Fruit fly (Drosophila melanogaster) whole organism, embryonic: Measurements from ENCODE around the gene CG12024.

Experiments
- CG10267 ChIP-seq: fragments of 200-800 bp; sonication (Bioruptor generic); optimal IDR thresholded peaks from 2 replicates; lab custom pipeline; 2018; ENCODE audit warnings: missing biosample characterization, mild to moderate bottlenecking, missing genetic modification characterization, moderate library complexity
- CG11456 ChIP-seq: fragments of 200-800 bp; sonication (Bioruptor generic); IDR thresholded peaks from 3 replicates; pipeline ENCODE4 v1.3.6; 2022; ENCODE audit warnings: missing biosample characterization, missing genetic modification characterization
- CG14014 ChIP-seq: fragments of 200-800 bp; sonication (Bioruptor generic); IDR thresholded peaks from 2 replicates; pipeline ENCODE4 v1.3.6; 2022; ENCODE audit warnings: missing biosample characterization, missing genetic modification characterization
- CG15601 ChIP-seq: fragments of 200-800 bp; sonication (Bioruptor generic); optimal IDR thresholded peaks from 3 replicates; lab custom pipeline; 2019; ENCODE audit warnings: missing biosample characterization, mild to moderate bottlenecking, missing genetic modification characterization, moderate library complexity
- CG16813 ChIP-seq: fragments of 200-800 bp; sonication (Bioruptor generic); IDR thresholded peaks from 3 replicates; pipeline ENCODE4 v1.3.6; 2022; ENCODE audit warnings: missing biosample characterization, missing genetic modification characterization; ENCODE audit not compliant: partially characterized antibody
- CG1792 ChIP-seq: fragments of 200-800 bp; sonication (Bioruptor generic); optimal IDR thresholded peaks from 2 replicates; lab custom pipeline; 2016; ENCODE audit warnings: missing biosample characterization, missing genetic modification characterization
- CG2889 ChIP-seq: fragments of 200-800 bp; sonication (Bioruptor generic); IDR thresholded peaks from 3 replicates; pipeline ENCODE4 v1.3.6; 2022; ENCODE audit warnings: missing biosample characterization, missing genetic modification characterization
- CG31224 ChIP-seq: fragments of 200-800 bp; sonication (Bioruptor generic); IDR thresholded peaks from 2 replicates; pipeline ENCODE4 v1.3.6; 2022; ENCODE audit warnings: missing biosample characterization, missing genetic modification characterization
- CG33213 ChIP-seq: fragments of 200-800 bp; sonication (Bioruptor generic); optimal IDR thresholded peaks from 3 replicates; lab custom pipeline; 2016; ENCODE audit warnings: missing biosample characterization, missing genetic modification characterization
- CG4360 ChIP-seq: fragments of 200-800 bp; sonication (Bioruptor generic); IDR thresholded peaks from 2 replicates; pipeline ENCODE4 v1.3.6; 2022; ENCODE audit warnings: missing biosample characterization, missing genetic modification characterization
- CG4617 ChIP-seq: fragments of 200-800 bp; sonication (Bioruptor generic); optimal IDR thresholded peaks from 3 replicates; lab custom pipeline; 2016; ENCODE audit warnings: missing biosample characterization, missing genetic modification characterization, borderline replicate concordance
- CG6854 ChIP-seq: fragments of 200-800 bp; sonication (Bioruptor generic); optimal IDR thresholded peaks from 3 replicates; lab custom pipeline; 2017; ENCODE audit warnings: missing biosample characterization, mild to moderate bottlenecking, missing genetic modification characterization
- CG7745 ChIP-seq: fragments of 200-800 bp; sonication (Bioruptor generic); optimal IDR thresholded peaks from 2 replicates; lab custom pipeline; 2018; ENCODE audit warnings: missing biosample characterization, mild to moderate bottlenecking, missing genetic modification characterization, moderate library complexity
- CG8290 ChIP-seq, 3 experiments: fragments of 200-800 bp; sonication (Bioruptor generic); optimal IDR thresholded peaks; 2 replicates each; lab custom pipeline; 2016 to 2019; ENCODE audit warnings: missing biosample characterization in 3 of 3, missing genetic modification characterization in 3 of 3, mild to moderate bottlenecking in 2 of 3, moderate library complexity in 1 of 3
- CG8765 ChIP-seq: fragments of 200-800 bp; sonication (Bioruptor generic); IDR thresholded peaks from 2 replicates; pipeline ENCODE4 v1.3.6; 2022; ENCODE audit warnings: missing biosample characterization, missing genetic modification characterization
- Dll ChIP-seq: fragments of 200-800 bp; sonication (Bioruptor generic); IDR thresholded peaks from 4 replicates; pipeline ENCODE4 v1.3.6; 2022; ENCODE audit warnings: missing biosample characterization, missing genetic modification characterization; ENCODE audit not compliant: partially characterized antibody
- Dp ChIP-seq: fragments of 200-800 bp; sonication (Bioruptor generic); optimal IDR thresholded peaks from 2 replicates; lab custom pipeline; 2018; ENCODE audit warnings: missing biosample characterization, mild to moderate bottlenecking, missing genetic modification characterization, moderate library complexity
- Elba2 ChIP-seq: fragments of 200-800 bp; sonication (Bioruptor generic); optimal IDR thresholded peaks from 3 replicates; lab custom pipeline; 2016; ENCODE audit warnings: missing biosample characterization, missing genetic modification characterization
- HLHmδ ChIP-seq: fragments of 200-800 bp; sonication (Bioruptor generic); optimal IDR thresholded peaks from 2 replicates; lab custom pipeline; 2018; ENCODE audit warnings: missing biosample characterization, mild to moderate bottlenecking, missing genetic modification characterization, moderate library complexity
- Lpt ChIP-seq: fragments of >200 bp; optimal IDR thresholded peaks from 2 replicates; lab custom pipeline; 2018; ENCODE audit warnings: missing biosample characterization, missing genetic modification characterization
- MESR4 ChIP-seq: fragments of 200-800 bp; sonication (Bioruptor generic); optimal IDR thresholded peaks from 2 replicates; lab custom pipeline; 2018; ENCODE audit warnings: missing biosample characterization, mild to moderate bottlenecking, missing genetic modification characterization, moderate library complexity
- Max ChIP-seq: fragments of 200-800 bp; sonication (Bioruptor generic); optimal IDR thresholded peaks from 2 replicates; lab custom pipeline; 2016; ENCODE audit warnings: missing biosample characterization, mild to moderate bottlenecking, missing genetic modification characterization
- Ptx1 ChIP-seq: fragments of 200-800 bp; sonication (Bioruptor generic); IDR thresholded peaks from 2 replicates; pipeline ENCODE4 v1.3.6; 2022; ENCODE audit warnings: missing biosample characterization, missing genetic modification characterization
- Ravus ChIP-seq: fragments of 200-800 bp; sonication (Bioruptor generic); IDR thresholded peaks from 2 replicates; pipeline ENCODE4 v1.3.6; 2022; ENCODE audit warnings: missing biosample characterization, missing genetic modification characterization
- Side ChIP-seq: fragments of 200-800 bp; sonication (Bioruptor generic); optimal IDR thresholded peaks from 2 replicates; lab custom pipeline; 2016; ENCODE audit warnings: missing biosample characterization, missing genetic modification characterization
- Stat92E ChIP-seq, 3 experiments: fragments of >200 bp in 2 of 3; fragments of 200-800 bp in 1 of 3; sonication (Bioruptor generic) in 1 of 3; optimal IDR thresholded peaks; 2 replicates each; lab custom pipeline; 2017 to 2019; ENCODE audit warnings: missing biosample characterization in 3 of 3, missing genetic modification characterization in 3 of 3, mild to moderate bottlenecking in 1 of 3, moderate library complexity in 1 of 3
- Trl ChIP-seq, 3 experiments: fragments of >200 bp in 2 of 3; fragments of 200-800 bp in 1 of 3; sonication (Bioruptor generic) in 1 of 3; optimal IDR thresholded peaks; 2 replicates in 1 of 3; 3 replicates in 2 of 3; lab custom pipeline; 2016 to 2017; ENCODE audit warnings: missing biosample characterization in 1 of 3, missing genetic modification characterization in 1 of 3
- Xbp1 ChIP-seq: fragments of 200-800 bp; sonication (Bioruptor generic); optimal IDR thresholded peaks from 3 replicates; lab custom pipeline; 2016; ENCODE audit warnings: missing biosample characterization, mild to moderate bottlenecking, missing genetic modification characterization
- YL-1 ChIP-seq: fragments of 200-800 bp; sonication (Bioruptor generic); optimal IDR thresholded peaks from 3 replicates; lab custom pipeline; 2017; ENCODE audit warnings: missing biosample characterization, mild to moderate bottlenecking, missing genetic modification characterization
- ap ChIP-seq: fragments of 200-800 bp; sonication (Bioruptor generic); IDR thresholded peaks from 2 replicates; pipeline ENCODE4 v1.3.6; 2022; ENCODE audit warnings: missing biosample characterization, missing genetic modification characterization
- ash1 ChIP-seq: fragments of 200-800 bp; sonication (Bioruptor generic); optimal IDR thresholded peaks from 2 replicates; lab custom pipeline; 2018; ENCODE audit warnings: missing biosample characterization, mild to moderate bottlenecking, missing genetic modification characterization
- chinmo ChIP-seq: fragments of 200-800 bp; sonication (Bioruptor generic); IDR thresholded peaks from 4 replicates; pipeline ENCODE4 v1.3.6; 2022; ENCODE audit warnings: missing biosample characterization, missing genetic modification characterization; ENCODE audit not compliant: partially characterized antibody
- dimm ChIP-seq: fragments of 200-800 bp; sonication (Bioruptor generic); IDR thresholded peaks from 2 replicates; pipeline ENCODE4 v1.3.6; 2022; ENCODE audit warnings: missing biosample characterization, missing genetic modification characterization
- disco-r ChIP-seq: fragments of 200-800 bp; sonication (Bioruptor generic); optimal IDR thresholded peaks from 2 replicates; lab custom pipeline; 2016; ENCODE audit warnings: missing biosample characterization, missing genetic modification characterization
- dmrt11E ChIP-seq: fragments of 200-800 bp; sonication (Bioruptor generic); optimal IDR thresholded peaks from 3 replicates; lab custom pipeline; 2018; ENCODE audit warnings: missing biosample characterization, mild to moderate bottlenecking, missing genetic modification characterization, moderate library complexity
- dpn ChIP-seq, 2 experiments: fragments of 200-800 bp; sonication (Bioruptor generic); optimal IDR thresholded peaks; 3 replicates each; lab custom pipeline; 2016; ENCODE audit warnings: missing biosample characterization in 2 of 2, missing genetic modification characterization in 2 of 2
- eve ChIP-seq, 2 experiments: fragments of >200 bp; optimal IDR thresholded peaks; 2 replicates each; lab custom pipeline; 2017; ENCODE audit warnings: missing biosample characterization in 2 of 2, missing genetic modification characterization in 2 of 2
- grau ChIP-seq: fragments of 200-800 bp; optimal IDR thresholded peaks from 3 replicates; lab custom pipeline; 2019; ENCODE audit warnings: missing biosample characterization, mild to moderate bottlenecking, missing genetic modification characterization, moderate library complexity
- h ChIP-seq: fragments of >200 bp; optimal IDR thresholded peaks from 2 replicates; lab custom pipeline; 2017
- hkb ChIP-seq, 2 experiments: fragments of 200-800 bp in 1 of 2; fragments of >200 bp in 1 of 2; sonication (Bioruptor generic) in 1 of 2; IDR thresholded peaks in 1 of 2; optimal IDR thresholded peaks in 1 of 2; 2 replicates each; pipeline versions ENCODE4 v1.3.6 to Lab custom; 2017 to 2022; ENCODE audit warnings: missing biosample characterization in 1 of 2, missing genetic modification characterization in 1 of 2
- mam ChIP-seq: fragments of 200-800 bp; sonication (Bioruptor generic); optimal IDR thresholded peaks from 3 replicates; lab custom pipeline; 2016; ENCODE audit warnings: missing biosample characterization, missing genetic modification characterization
- pho ChIP-seq: fragments of 200-800 bp; sonication (Bioruptor generic); optimal IDR thresholded peaks from 2 replicates; lab custom pipeline; 2016; ENCODE audit warnings: missing biosample characterization, missing genetic modification characterization
- pros ChIP-seq: fragments of 200-800 bp; sonication (Bioruptor generic); optimal IDR thresholded peaks from 3 replicates; lab custom pipeline; 2019; ENCODE audit warnings: missing biosample characterization, mild to moderate bottlenecking, missing genetic modification characterization, moderate library complexity
- sim ChIP-seq: fragments of 200-800 bp; sonication (Bioruptor generic); IDR thresholded peaks from 2 replicates; pipeline ENCODE4 v1.3.6; 2022; ENCODE audit warnings: missing biosample characterization, missing genetic modification characterization
- slp2 ChIP-seq: fragments of 200-800 bp; sonication (Bioruptor generic); optimal IDR thresholded peaks from 2 replicates; lab custom pipeline; 2016; ENCODE audit warnings: missing biosample characterization, missing genetic modification characterization
- ssp ChIP-seq: fragments of 200-800 bp; sonication (Bioruptor generic); IDR thresholded peaks from 2 replicates; pipeline ENCODE4 v1.3.6; 2022; ENCODE audit warnings: missing biosample characterization, missing genetic modification characterization
- sug ChIP-seq: fragments of 200-800 bp; optimal IDR thresholded peaks from 2 replicates; lab custom pipeline; 2019; ENCODE audit warnings: missing biosample characterization, mild to moderate bottlenecking, missing genetic modification characterization, moderate library complexity
- tll ChIP-seq, 2 experiments: fragments of 200-800 bp in 1 of 2; fragments of >200 bp in 1 of 2; sonication (Bioruptor generic) in 1 of 2; optimal IDR thresholded peaks; 2 replicates each; lab custom pipeline; 2017 to 2019; ENCODE audit warnings: missing biosample characterization in 2 of 2, missing genetic modification characterization in 2 of 2, mild to moderate bottlenecking in 1 of 2, moderate library complexity in 1 of 2
- wek ChIP-seq: fragments of 200-800 bp; sonication (Bioruptor generic); optimal IDR thresholded peaks from 3 replicates; lab custom pipeline; 2018; ENCODE audit warnings: missing biosample characterization, mild to moderate bottlenecking, missing genetic modification characterization, moderate library complexity

CG12024 gene

dm6 chr3L:1886125-1886544 lies 29.2 kb downstream of the CG12024 start (continued):
- TF ChIP-seq sim (GFP tag; lab: Robert Waterston, UW) = peak; percentile 82
- peak; percentile 9 for TF ChIP-seq sug (tag; lab: Kevin White, UChicago)
- peak; percentile 40 for TF ChIP-seq pho (GFP tag; lab: Kevin White, UChicago)
- peak; percentile 68 for TF ChIP-seq wek
- TF ChIP-seq CG33213 (GFP tag; lab: Kevin White, UChicago) = peak; percentile 78
- peak; percentile 73 for TF ChIP-seq Side (GFP tag; lab: Kevin White, UChicago)
- no peak for TF ChIP-seq CG16813 (GFP tag; lab: Robert Waterston, UW)
- peak in 1 of 2 experiments; percentile 36 for TF ChIP-seq tll (GFP tag; optimal IDR thresholded peaks at IDR 0.05; lab: Kevin White, UChicago)
- no peak for TF ChIP-seq chinmo
- peak; percentile 73 for TF ChIP-seq CG8290 (GFP tag; optimal IDR thresholded peaks at IDR 0.05; lab: Kevin White, UChicago)
- TF ChIP-seq CG8290 (tag; optimal IDR thresholded peaks at IDR 0.05; lab: Kevin White, UChicago) = peak in 1 of 2 experiments; percentile 87
- TF ChIP-seq dpn (GFP tag; optimal IDR thresholded peaks at IDR 0.05; lab: Kevin White, UChicago) = peak; percentile 76 to 84
- peak; percentile 6 for TF ChIP-seq MESR4 (GFP tag; lab: Kevin White, UChicago)
- TF ChIP-seq CG4360 (GFP tag; lab: Robert Waterston, UW) = peak; percentile 90
- TF ChIP-seq grau (tag; lab: Kevin White, UChicago) = peak; percentile 74
- TF ChIP-seq pros (GFP tag; lab: Kevin White, UChicago) = no peak
- peak; percentile 87 for TF ChIP-seq ap
- no peak for TF ChIP-seq CG7745 (tag; lab: Kevin White, UChicago)
- no peak for TF ChIP-seq Dp (GFP tag; lab: Kevin White, UChicago)
- TF ChIP-seq Stat92E (GFP tag; optimal IDR thresholded peaks at IDR 0.05; lab: Kevin White, UChicago) = no peak
- no peak for TF ChIP-seq CG6854 (GFP tag; lab: Kevin White, UChicago)
- peak; percentile 89 for TF ChIP-seq dmrt11E (tag; lab: Kevin White, UChicago)
- no peak for TF ChIP-seq Lpt (GFP tag; lab: Kevin White, UChicago)
- TF ChIP-seq disco-r = peak; percentile 75
- no peak for TF ChIP-seq HLHmδ (GFP tag; lab: Kevin White, UChicago)
- no peak for TF ChIP-seq Dll (GFP tag; lab: Robert Waterston, UW)
- no peak for TF ChIP-seq Trl (optimal IDR thresholded peaks at IDR 0.05; lab: Kevin White, UChicago)
- TF ChIP-seq Trl (GFP tag; optimal IDR thresholded peaks at IDR 0.05; lab: Kevin White, UChicago) = peak; percentile 86
- TF ChIP-seq ash1 (GFP tag; lab: Kevin White, UChicago) = no peak
- no peak for TF ChIP-seq h (lab: Kevin White, UChicago)
- peak; percentile 63 for TF ChIP-seq ssp (GFP tag; lab: Robert Waterston, UW)
- TF ChIP-seq eve (GFP tag; optimal IDR thresholded peaks at IDR 0.05; lab: Kevin White, UChicago) = peak; percentile 74 to 92
- TF ChIP-seq Max (GFP tag; lab: Kevin White, UChicago) = peak; percentile 77
- peak; percentile 89 for TF ChIP-seq Xbp1 (GFP tag; lab: Kevin White, UChicago)
- TF ChIP-seq hkb (optimal IDR thresholded peaks at IDR 0.05; lab: Kevin White, UChicago) = no peak
- TF ChIP-seq hkb (GFP tag; IDR thresholded peaks at IDR 0.05; lab: Robert Waterston, UW) = peak; percentile 85
- TF ChIP-seq Elba2 = peak; percentile 83
- TF ChIP-seq CG31224 (GFP tag; lab: Robert Waterston, UW) = peak; percentile 59
- TF ChIP-seq mam (GFP tag; lab: Kevin White, UChicago) = peak; percentile 39
- TF ChIP-seq CG14014 (GFP tag; lab: Robert Waterston, UW) = peak; percentile 62; the same call in 1 of the 2 replicates
- TF ChIP-seq CG8765 = peak; percentile 91
- TF ChIP-seq CG10267 (tag; lab: Kevin White, UChicago) = peak; percentile 76
- peak; percentile 67; the same call in 2 of the 3 replicates for TF ChIP-seq CG2889
- TF ChIP-seq YL-1 (GFP tag; lab: Kevin White, UChicago) = no peak
- TF ChIP-seq CG11456 (GFP tag; lab: Robert Waterston, UW) = peak; percentile 71
- peak; percentile 44 for TF ChIP-seq slp2 (GFP tag; lab: Kevin White, UChicago)
- peak; percentile 32 for TF ChIP-seq CG4617 (GFP tag; lab: Kevin White, UChicago)
- peak; percentile 70 for TF ChIP-seq CG15601 (tag; lab: Kevin White, UChicago)
- TF ChIP-seq CG1792 (GFP tag; lab: Kevin White, UChicago) = peak; percentile 70
- peak; percentile 73 for TF ChIP-seq Ravus (GFP tag; lab: Robert Waterston, UW)
- TF ChIP-seq dimm (GFP tag; lab: Robert Waterston, UW) = peak; percentile 80
- peak; percentile 81 for TF ChIP-seq Ptx1 (GFP tag; lab: Robert Waterston, UW)
